Worm (Caenorhabditis elegans) whole organism, L3 larva: ENCODE data around the gene lin-5.

ENCODE experiments used
- R02D3.7 ChIP-seq: fragments of 150-350 bp; optimal IDR thresholded peaks from 2 replicates; lab custom pipeline; 2014; ENCODE audit warnings: missing biosample characterization, missing genetic modification characterization
- ZK546.5 ChIP-seq: sonication (generic microtip); optimal IDR thresholded peaks from 2 replicates; lab custom pipeline; 2017; ENCODE audit warnings: missing biosample characterization, missing genetic modification characterization
- aly-2 ChIP-seq: fragments of 150-350 bp; optimal IDR thresholded peaks from 2 replicates; lab custom pipeline; 2014; ENCODE audit warnings: missing biosample characterization, missing genetic modification characterization
- ama-1 ChIP-seq: fragments of 150-350 bp; optimal IDR thresholded peaks from 2 replicates; lab custom pipeline; 2018
- ceh-16 ChIP-seq: sonication (generic microtip); optimal IDR thresholded peaks from 2 replicates; lab custom pipeline; 2017; ENCODE audit warnings: missing biosample characterization, missing genetic modification characterization
- ceh-28 ChIP-seq: fragments of 150-350 bp; optimal IDR thresholded peaks from 2 replicates; lab custom pipeline; 2014; ENCODE audit warnings: missing biosample characterization, missing genetic modification reagents, missing genetic modification characterization
- ceh-82 ChIP-seq: fragments of 150-350 bp; optimal IDR thresholded peaks from 2 replicates; lab custom pipeline; 2014; ENCODE audit warnings: missing biosample characterization, missing genetic modification characterization
- ceh-9 ChIP-seq: sonication (generic microtip); optimal IDR thresholded peaks from 2 replicates; lab custom pipeline; 2018; ENCODE audit warnings: missing biosample characterization, missing genetic modification characterization
- daf-12 ChIP-seq: fragments of 150-350 bp; optimal IDR thresholded peaks from 2 replicates; lab custom pipeline; 2014; ENCODE audit warnings: missing biosample characterization, missing genetic modification reagents, missing genetic modification characterization
- egl-27 ChIP-seq: sonication (generic microtip); optimal IDR thresholded peaks from 4 replicates; lab custom pipeline; 2017; ENCODE audit warnings: missing biosample characterization, missing genetic modification reagents, missing genetic modification characterization
- egl-5 ChIP-seq: fragments of 150-350 bp; optimal IDR thresholded peaks from 2 replicates; lab custom pipeline; 2017; ENCODE audit warnings: missing biosample characterization, missing genetic modification reagents, missing genetic modification characterization, inconsistent platforms
- elt-1 ChIP-seq: fragments of 150-350 bp; optimal IDR thresholded peaks from 2 replicates; lab custom pipeline; 2014; ENCODE audit warnings: missing biosample characterization, missing genetic modification characterization
- elt-2 ChIP-seq: sonication (generic microtip); optimal IDR thresholded peaks from 2 replicates; lab custom pipeline; 2016; ENCODE audit warnings: missing genetic modification reagents, mild to moderate bottlenecking, missing genetic modification characterization, missing compliant biosample characterization
- elt-3 ChIP-seq, 3 experiments: fragments of 150-350 bp in 1 of 3; sonication (generic microtip) in 2 of 3; optimal IDR thresholded peaks; 2 replicates in 2 of 3; 4 replicates in 1 of 3; lab custom pipeline; 2014 to 2017; ENCODE audit warnings: missing biosample characterization in 3 of 3, missing genetic modification characterization in 3 of 3
- eor-1 ChIP-seq, 2 experiments: fragments of 150-350 bp; optimal IDR thresholded peaks; 2 replicates each; lab custom pipeline; 2014 to 2018; ENCODE audit warnings: missing biosample characterization in 2 of 2, missing genetic modification characterization in 2 of 2
- fkh-10 ChIP-seq: sonication (generic microtip); optimal IDR thresholded peaks from 2 replicates; lab custom pipeline; 2017; ENCODE audit warnings: missing biosample characterization, missing genetic modification reagents, missing genetic modification characterization
- fkh-2 ChIP-seq: fragments of 150-350 bp; optimal IDR thresholded peaks from 2 replicates; lab custom pipeline; 2014; ENCODE audit warnings: missing biosample characterization, missing genetic modification reagents, missing genetic modification characterization
- fos-1 ChIP-seq: fragments of 150-350 bp; optimal IDR thresholded peaks from 2 replicates; lab custom pipeline; 2014; ENCODE audit warnings: missing biosample characterization, missing genetic modification characterization
- hmg-11 ChIP-seq: sonication (generic microtip); optimal IDR thresholded peaks from 2 replicates; lab custom pipeline; 2016; ENCODE audit warnings: missing genetic modification characterization, missing compliant biosample characterization
- jun-1 ChIP-seq: fragments of 150-350 bp; optimal IDR thresholded peaks from 2 replicates; lab custom pipeline; 2014; ENCODE audit warnings: missing biosample characterization, missing genetic modification reagents, missing genetic modification characterization
- lin-15B ChIP-seq: fragments of 150-350 bp; optimal IDR thresholded peaks from 2 replicates; lab custom pipeline; 2014; ENCODE audit warnings: missing biosample characterization, missing genetic modification characterization
- lin-39 ChIP-seq: fragments of 150-350 bp; optimal IDR thresholded peaks from 2 replicates; lab custom pipeline; 2018; ENCODE audit warnings: missing biosample characterization, missing genetic modification reagents, missing genetic modification characterization
- lsy-12 ChIP-seq: sonication (generic microtip); optimal IDR thresholded peaks from 2 replicates; lab custom pipeline; 2016; ENCODE audit warnings: mild to moderate bottlenecking, missing genetic modification characterization, missing compliant biosample characterization
- mdl-1 ChIP-seq: fragments of 150-350 bp; optimal IDR thresholded peaks from 2 replicates; lab custom pipeline; 2014; ENCODE audit warnings: missing biosample characterization, missing genetic modification characterization
- mml-1 ChIP-seq: fragments of 150-350 bp; sonication (generic microtip); optimal IDR thresholded peaks from 3 replicates; lab custom pipeline; 2014; ENCODE audit warnings: missing biosample characterization, missing genetic modification characterization
- nfya-1 ChIP-seq: sonication (generic microtip); optimal IDR thresholded peaks from 2 replicates; lab custom pipeline; 2017; ENCODE audit warnings: missing genetic modification characterization, mild to moderate bottlenecking, missing compliant biosample characterization, antibody characterized with exemption, moderate library complexity; ENCODE audit not compliant: insufficient read depth
- nhr-11 ChIP-seq: fragments of 150-350 bp; optimal IDR thresholded peaks from 2 replicates; lab custom pipeline; 2014; ENCODE audit warnings: missing biosample characterization, missing genetic modification characterization
- nhr-12 ChIP-seq: fragments of 150-350 bp; optimal IDR thresholded peaks from 2 replicates; lab custom pipeline; 2014; ENCODE audit warnings: missing biosample characterization, missing genetic modification characterization
- nhr-23 ChIP-seq: fragments of 150-350 bp; optimal IDR thresholded peaks from 2 replicates; lab custom pipeline; 2014; ENCODE audit warnings: missing biosample characterization, missing genetic modification reagents, missing genetic modification characterization
- nhr-237 ChIP-seq: fragments of 150-350 bp; optimal IDR thresholded peaks from 2 replicates; lab custom pipeline; 2014; ENCODE audit warnings: missing biosample characterization, missing genetic modification characterization
- nhr-25 ChIP-seq: sonication (generic microtip); optimal IDR thresholded peaks from 2 replicates; lab custom pipeline; 2017; ENCODE audit warnings: missing biosample characterization, missing genetic modification characterization
- nhr-28 ChIP-seq: fragments of 150-350 bp; optimal IDR thresholded peaks from 2 replicates; lab custom pipeline; 2014; ENCODE audit warnings: missing biosample characterization, missing genetic modification characterization
- nhr-43 ChIP-seq: sonication (generic microtip); optimal IDR thresholded peaks from 2 replicates; lab custom pipeline; 2016; ENCODE audit warnings: mild to moderate bottlenecking, missing genetic modification characterization, missing compliant biosample characterization; ENCODE audit not compliant: poor library complexity, severe bottlenecking
- nhr-67 ChIP-seq: fragments of 150-350 bp; optimal IDR thresholded peaks from 2 replicates; lab custom pipeline; 2014; ENCODE audit warnings: missing biosample characterization, missing genetic modification characterization
- nhr-76 ChIP-seq: fragments of 150-350 bp; sonication (generic microtip); optimal IDR thresholded peaks from 5 replicates; lab custom pipeline; 2014; ENCODE audit warnings: missing biosample characterization, missing genetic modification characterization
- nhr-77 ChIP-seq: fragments of 150-350 bp; optimal IDR thresholded peaks from 2 replicates; lab custom pipeline; 2014; ENCODE audit warnings: missing biosample characterization, missing genetic modification characterization
- pha-4 ChIP-seq: fragments of 150-350 bp; optimal IDR thresholded peaks from 2 replicates; lab custom pipeline; 2014; ENCODE audit warnings: missing biosample characterization, missing genetic modification reagents, missing genetic modification characterization
- pqm-1 ChIP-seq: fragments of 150-350 bp; optimal IDR thresholded peaks from 2 replicates; lab custom pipeline; 2017; ENCODE audit warnings: missing biosample characterization, missing genetic modification characterization, inconsistent platforms
- sea-2 ChIP-seq: fragments of 150-350 bp; sonication (generic microtip); optimal IDR thresholded peaks from 4 replicates; lab custom pipeline; 2014; ENCODE audit warnings: missing biosample characterization, missing genetic modification reagents, missing genetic modification characterization
- skn-1 ChIP-seq: fragments of 150-350 bp; optimal IDR thresholded peaks from 2 replicates; lab custom pipeline; 2014; ENCODE audit warnings: missing biosample characterization, missing genetic modification characterization
- snpc-4 ChIP-seq: fragments of 150-350 bp; optimal IDR thresholded peaks from 2 replicates; lab custom pipeline; 2014; ENCODE audit warnings: missing biosample characterization, missing genetic modification characterization
- tbx-2 ChIP-seq: sonication (generic microtip); optimal IDR thresholded peaks from 2 replicates; lab custom pipeline; 2016; ENCODE audit warnings: mild to moderate bottlenecking, missing genetic modification characterization, missing compliant biosample characterization
- unc-39 ChIP-seq: sonication (generic microtip); optimal IDR thresholded peaks from 4 replicates; lab custom pipeline; 2017; ENCODE audit warnings: missing biosample characterization, missing genetic modification characterization
- unc-62 ChIP-seq: fragments of 150-350 bp; sonication (generic microtip); optimal IDR thresholded peaks from 4 replicates; lab custom pipeline; 2014; ENCODE audit warnings: missing biosample characterization, missing genetic modification reagents, missing genetic modification characterization
- zag-1 ChIP-seq: fragments of 150-350 bp; optimal IDR thresholded peaks from 2 replicates; lab custom pipeline; 2014; ENCODE audit warnings: missing biosample characterization, missing genetic modification characterization
- ztf-11 ChIP-seq: fragments of 150-350 bp; optimal IDR thresholded peaks from 2 replicates; lab custom pipeline; 2014; ENCODE audit warnings: missing biosample characterization, missing genetic modification characterization
- ztf-4 ChIP-seq: fragments of 150-350 bp; optimal IDR thresholded peaks from 2 replicates; lab custom pipeline; 2014; ENCODE audit warnings: missing biosample characterization, missing genetic modification characterization

lin-5 gene

ce11 chrII:7864892-7865291 lies 4.5 kb downstream of the lin-5 start:
- TF ChIP-seq lin-15B (tag; lab: Kevin White, UChicago) (no peak), pqm-1 (no peak), skn-1 (tag; lab: Kevin White, UChicago) (no peak)
- TF ChIP-seq, all 47 proteins: peak for 0

ce11 chrII:7866081-7866480 lies 5.7 kb downstream of the lin-5 start:
- TF ChIP-seq nhr-76 (tag; lab: Kevin White, UChicago) (no peak), pha-4 (no peak), aly-2 (tag; lab: Kevin White, UChicago) (no peak), R02D3.7 (tag; lab: Kevin White, UChicago) (no peak), snpc-4 (no peak), egl-27 (tag; lab: Kevin White, UChicago) (no peak), nhr-25 (tag; lab: Kevin White, UChicago) (no peak), lsy-12 (tag; lab: Kevin White, UChicago) (no peak), nhr-67 (tag; lab: Kevin White, UChicago) (no peak), nhr-28 (no peak), pqm-1 (no peak), fkh-10 (GFP tag; lab: Kevin White, UChicago) (no peak), ceh-16 (no peak)

- TF ChIP-seq elt-2 (tag; lab: Kevin White, UChicago), result peak; percentile 1
- TF ChIP-seq sea-2 (GFP tag; lab: Kevin White, UChicago), result no peak
- TF ChIP-seq ceh-82, result no peak
- TF ChIP-seq, all 47 proteins: peak for 1
Measured at ce11 chrII:7870062-7870461, 9.7 kb downstream of the lin-5 start, which contains the start of gene ztf-17. TSS of gene ztf-17 (minus strand) at chrII:7870162.

- TF ChIP-seq ztf-4 (no peak), ceh-9 (no peak), nhr-23 (tag; lab: Kevin White, UChicago) (no peak), zag-1 (tag; lab: Kevin White, UChicago) (no peak), unc-62 (GFP tag; lab: Kevin White, UChicago) (no peak), eor-1 (tag; optimal IDR thresholded peaks at IDR 0.05; lab: Kevin White, UChicago) (no peak), unc-39 (tag; lab: Kevin White, UChicago) (no peak), sea-2 (GFP tag; lab: Kevin White, UChicago) (no peak), elt-2 (tag; lab: Kevin White, UChicago) (no peak), nhr-28 (no peak), pha-4 (peak; percentile 81), nhr-11 (tag; lab: Kevin White, UChicago) (no peak), aly-2 (tag; lab: Kevin White, UChicago) (no peak), fkh-10 (GFP tag; lab: Kevin White, UChicago) (no peak), ama-1 (lab: Kevin White, UChicago) (peak; percentile 30), mdl-1 (tag; lab: Kevin White, UChicago) (no peak), egl-5 (tag; lab: Kevin White, UChicago) (peak; percentile 40), nhr-237 (tag; lab: Kevin White, UChicago) (no peak), ceh-16 (no peak), nhr-43 (tag; lab: Kevin White, UChicago) (no peak), tbx-2 (tag; lab: Kevin White, UChicago) (no peak), nhr-12 (tag; lab: Kevin White, UChicago) (no peak), daf-12 (tag; lab: Kevin White, UChicago) (no peak), nhr-77 (tag; lab: Kevin White, UChicago) (no peak), R02D3.7 (tag; lab: Kevin White, UChicago) (no peak), elt-1 (tag; lab: Kevin White, UChicago) (no peak), hmg-11 (tag; lab: Kevin White, UChicago) (no peak), nhr-67 (tag; lab: Kevin White, UChicago) (no peak), ZK546.5 (tag; lab: Kevin White, UChicago) (no peak), ceh-82 (no peak), nhr-25 (tag; lab: Kevin White, UChicago) (no peak), lin-15B (tag; lab: Kevin White, UChicago) (peak; percentile 73), egl-27 (tag; lab: Kevin White, UChicago) (no peak), nhr-76 (tag; lab: Kevin White, UChicago) (no peak), mml-1 (tag; lab: Kevin White, UChicago) (no peak), snpc-4 (peak; percentile 23), fkh-2 (tag; lab: Kevin White, UChicago) (no peak), ztf-11 (tag; lab: Kevin White, UChicago) (no peak), ceh-28 (tag; lab: Kevin White, UChicago) (no peak), lin-39 (tag; lab: Kevin White, UChicago) (no peak), pqm-1 (peak; percentile 5), elt-3 (tag; optimal IDR thresholded peaks at IDR 0.05; lab: Kevin White, UChicago) (no peak), nfya-1 (tag; lab: Kevin White, UChicago) (peak; percentile 79), fos-1 (no peak), lsy-12 (tag; lab: Kevin White, UChicago) (no peak), jun-1 (no peak)
Measured at ce11 chrII:7870632-7871031, 10.3 kb downstream of the lin-5 start.
